Fruit fly (Drosophila melanogaster) whole organism: ENCODE data around the gene bard.

Source experiments
- CG8478 ChIP-seq: fragments of >200 bp; optimal IDR thresholded peaks from 2 replicates; lab custom pipeline; 2018; ENCODE audit warnings: inconsistent platforms
- Dll ChIP-seq: fragments of >200 bp; optimal IDR thresholded peaks from 2 replicates; lab custom pipeline; 2017
- EcR ChIP-seq, 2 experiments: fragments of >200 bp; optimal IDR thresholded peaks; 2 replicates each; lab custom pipeline; 2017; ENCODE audit warnings: missing biosample characterization in 2 of 2, missing genetic modification characterization in 2 of 2, missing genetic modification reagents in 2 of 2
- pan ChIP-seq: fragments of >200 bp; optimal IDR thresholded peaks from 2 replicates; lab custom pipeline; 2017
- psq ChIP-seq: fragments of >200 bp; optimal IDR thresholded peaks from 2 replicates; lab custom pipeline; 2017
- usp ChIP-seq: fragments of >200 bp; optimal IDR thresholded peaks from 2 replicates; lab custom pipeline; 2017; ENCODE audit warnings: missing biosample characterization, missing genetic modification characterization, mixed read lengths

DNA sequence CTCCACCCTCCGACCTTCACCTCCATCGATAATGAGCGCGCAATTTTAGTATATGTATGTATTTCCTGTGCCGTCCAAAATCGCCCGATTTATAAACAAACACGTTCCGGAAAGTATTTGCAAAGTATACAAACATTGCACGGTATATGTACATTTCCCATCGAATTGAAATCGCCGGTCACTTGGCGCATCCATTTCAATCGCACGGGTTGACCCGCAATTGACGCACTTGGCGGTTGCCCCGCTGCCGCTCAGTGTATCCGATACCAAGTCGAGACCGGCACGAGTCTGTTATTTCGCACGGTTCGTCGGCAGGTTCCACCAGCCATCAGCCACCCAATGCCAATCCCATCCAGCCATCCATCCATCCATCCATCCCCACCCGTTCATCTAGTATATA, 30.3 kb upstream of the bard start:
- TF ChIP-seq usp (no peak), Dll (no peak), psq (lab: Kevin White, UChicago) (no peak), pan (lab: Kevin White, UChicago) (no peak), CG8478 (lab: Kevin White, UChicago) (no peak), EcR (GFP tag; optimal IDR thresholded peaks at IDR 0.05; lab: Kevin White, UChicago) (no peak)
